Worm (Caenorhabditis elegans) whole organism, young adult: Measurements from ENCODE around the gene F36H5.4.

Source experiments
- T07F8.4 ChIP-seq: sonication (generic microtip); optimal IDR thresholded peaks from 2 replicates; lab custom pipeline; 2016; ENCODE audit warnings: mild to moderate bottlenecking, missing genetic modification characterization, moderate library complexity, missing compliant biosample characterization
- Y56A3A.18 ChIP-seq: fragments of 200-800 bp; sonication (Bioruptor generic); IDR thresholded peaks from 2 replicates; pipeline ENCODE4 v1.3.6; 2022; ENCODE audit warnings: missing genetic modification reagents, missing genetic modification characterization, missing compliant biosample characterization
- attf-5 ChIP-seq: fragments of 200-800 bp; sonication (Bioruptor generic); optimal IDR thresholded peaks from 2 replicates; lab custom pipeline; 2018; ENCODE audit warnings: mild to moderate bottlenecking, missing genetic modification characterization, missing compliant biosample characterization
- ceh-79 ChIP-seq: sonication (generic microtip); optimal IDR thresholded peaks from 2 replicates; lab custom pipeline; 2017; ENCODE audit warnings: mild to moderate bottlenecking, missing genetic modification characterization, missing compliant biosample characterization
- chd-7 ChIP-seq: sonication (generic microtip); optimal IDR thresholded peaks from 2 replicates; lab custom pipeline; 2016; ENCODE audit warnings: mild to moderate bottlenecking, missing genetic modification characterization, moderate library complexity, missing compliant biosample characterization
- let-526 ChIP-seq: fragments of 200-800 bp; sonication (Bioruptor generic); IDR thresholded peaks from 2 replicates; pipeline ENCODE4 v1.3.6; 2022; ENCODE audit warnings: missing genetic modification reagents, missing genetic modification characterization, missing compliant biosample characterization
- nfya-1 ChIP-seq: sonication (generic microtip); optimal IDR thresholded peaks from 2 replicates; lab custom pipeline; 2017; ENCODE audit warnings: antibody characterized with exemption, missing compliant biosample characterization, missing genetic modification characterization, borderline replicate concordance; ENCODE audit not compliant: insufficient read depth
- pbrm-1 ChIP-seq: fragments of 200-800 bp; sonication (Bioruptor generic); IDR thresholded peaks from 2 replicates; pipeline ENCODE4 v1.3.6; 2022; ENCODE audit warnings: missing genetic modification reagents, missing genetic modification characterization, missing compliant biosample characterization
- pha-4 ChIP-seq: fragments of 150-350 bp; sonication (generic microtip); optimal IDR thresholded peaks from 2 replicates; lab custom pipeline; 2014; ENCODE audit warnings: missing biosample characterization, missing genetic modification reagents, missing genetic modification characterization
- snpc-1.3 ChIP-seq: sonication (generic microtip); optimal IDR thresholded peaks from 2 replicates; lab custom pipeline; 2017; ENCODE audit warnings: missing genetic modification characterization, mild to moderate bottlenecking, missing compliant biosample characterization, antibody characterized with exemption, moderate library complexity, missing genotype, missing genetic modification reagents; ENCODE audit not compliant: insufficient read depth
- unc-130 ChIP-seq: sonication (generic microtip); optimal IDR thresholded peaks from 2 replicates; lab custom pipeline; 2016; ENCODE audit warnings: missing genetic modification reagents, missing genetic modification characterization, missing compliant biosample characterization

DNA sequence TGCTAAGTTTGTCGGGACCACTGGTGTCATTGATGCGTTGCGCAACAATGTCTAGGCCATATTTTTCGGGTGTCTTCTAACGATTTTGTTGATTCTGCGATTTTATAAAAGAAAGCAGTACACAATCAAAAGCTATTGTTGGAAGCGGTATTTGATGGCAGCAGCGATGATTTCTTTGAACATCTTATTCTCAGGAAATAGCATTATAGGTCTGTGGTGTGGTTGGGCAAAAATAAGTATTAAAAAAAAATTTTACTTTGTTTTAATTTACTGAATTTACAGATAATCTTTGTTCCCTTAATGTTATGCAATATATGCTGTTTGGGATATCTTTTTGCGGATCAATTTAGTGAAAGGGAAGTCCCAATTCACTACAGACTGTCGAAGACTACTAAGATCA lies 4.6 kb upstream of the F36H5.4 start, which contains the start of gene F36H5.10:
- TF ChIP-seq T07F8.4 (tag; lab: Kevin White, UChicago) (no peak), let-526 (no peak), chd-7 (tag; lab: Kevin White, UChicago) (no peak), pbrm-1 (GFP tag; lab: Robert Waterston, UW) (no peak), attf-5 (GFP tag; lab: Kevin White, UChicago) (no peak), snpc-1.3 (tag; lab: Kevin White, UChicago) (no peak), nfya-1 (tag; lab: Kevin White, UChicago) (no peak), ceh-79 (tag; lab: Kevin White, UChicago) (no peak), pha-4 (no peak), Y56A3A.18 (no peak), unc-130 (no peak)
